Worm (Caenorhabditis elegans) whole organism, mixed stage, embryonic: ENCODE results near the gene Y57G11C.33.

Source experiments
- M03D4.4 ChIP-seq: sonication (generic microtip); optimal IDR thresholded peaks from 2 replicates; lab custom pipeline; 2017; ENCODE audit warnings: mild to moderate bottlenecking, missing genetic modification characterization, missing compliant biosample characterization
- bed-3 ChIP-seq: fragments of 200-800 bp; sonication (Bioruptor generic); optimal IDR thresholded peaks from 3 replicates; lab custom pipeline; 2018; ENCODE audit warnings: mild to moderate bottlenecking, missing genetic modification characterization, moderate library complexity, missing compliant biosample characterization
- blmp-1 ChIP-seq: fragments of 150-350 bp; optimal IDR thresholded peaks from 2 replicates; lab custom pipeline; 2014; ENCODE audit warnings: missing biosample characterization, missing genetic modification characterization
- ceh-39 ChIP-seq: fragments of 150-350 bp; optimal IDR thresholded peaks from 2 replicates; lab custom pipeline; 2014; ENCODE audit warnings: missing biosample characterization, missing genetic modification characterization
- ceh-43 ChIP-seq: fragments of 200-800 bp; sonication (Bioruptor generic); optimal IDR thresholded peaks from 2 replicates; lab custom pipeline; 2018; ENCODE audit warnings: mild to moderate bottlenecking, missing genetic modification characterization, moderate library complexity, missing compliant biosample characterization
- ceh-83 ChIP-seq: fragments of 200-800 bp; sonication (Bioruptor generic); optimal IDR thresholded peaks from 2 replicates; lab custom pipeline; 2018; ENCODE audit warnings: mild to moderate bottlenecking, missing genetic modification characterization, missing compliant biosample characterization
- ces-1 ChIP-seq: fragments of 150-350 bp; optimal IDR thresholded peaks from 2 replicates; lab custom pipeline; 2014; ENCODE audit warnings: missing biosample characterization, missing genetic modification reagents, missing genetic modification characterization
- cnd-1 ChIP-seq: fragments of 200-800 bp; sonication (Bioruptor generic); optimal IDR thresholded peaks from 2 replicates; lab custom pipeline; 2018; ENCODE audit warnings: mild to moderate bottlenecking, missing genetic modification characterization, missing compliant biosample characterization
- drap-1 ChIP-seq: fragments of 200-800 bp; sonication (Bioruptor generic); optimal IDR thresholded peaks from 3 replicates; lab custom pipeline; 2018; ENCODE audit warnings: mild to moderate bottlenecking, missing genetic modification characterization, missing compliant biosample characterization
- elt-1 ChIP-seq: sonication (generic microtip); optimal IDR thresholded peaks from 2 replicates; lab custom pipeline; 2017; ENCODE audit warnings: missing genetic modification characterization, mild to moderate bottlenecking, missing compliant biosample characterization, antibody characterized with exemption, moderate library complexity, borderline replicate concordance; ENCODE audit not compliant: insufficient read depth
- elt-3 ChIP-seq: fragments of 150-350 bp; optimal IDR thresholded peaks from 2 replicates; lab custom pipeline; 2014; ENCODE audit warnings: missing biosample characterization, missing genetic modification characterization
- flh-1 ChIP-seq: fragments of 200-800 bp; sonication (Bioruptor generic); optimal IDR thresholded peaks from 2 replicates; lab custom pipeline; 2018; ENCODE audit warnings: mild to moderate bottlenecking, missing genetic modification characterization, moderate library complexity, missing compliant biosample characterization
- ham-2 ChIP-seq: fragments of 200-800 bp; sonication (Bioruptor generic); optimal IDR thresholded peaks from 2 replicates; lab custom pipeline; 2018; ENCODE audit warnings: mild to moderate bottlenecking, missing genetic modification characterization, missing compliant biosample characterization
- hlh-1 ChIP-seq: fragments of 150-350 bp; optimal IDR thresholded peaks from 2 replicates; lab custom pipeline; 2014; ENCODE audit warnings: missing biosample characterization, missing genetic modification reagents, missing genetic modification characterization
- lin-13 ChIP-seq: fragments of 150-350 bp; optimal IDR thresholded peaks from 2 replicates; lab custom pipeline; 2014; ENCODE audit warnings: missing biosample characterization, missing genetic modification characterization
- lin-32 ChIP-seq: fragments of 200-800 bp; sonication (Bioruptor generic); optimal IDR thresholded peaks from 2 replicates; lab custom pipeline; 2018; ENCODE audit warnings: mild to moderate bottlenecking, missing genetic modification characterization, missing compliant biosample characterization
- lsy-2 ChIP-seq: fragments of 150-350 bp; optimal IDR thresholded peaks from 2 replicates; lab custom pipeline; 2014; ENCODE audit warnings: missing biosample characterization, missing genetic modification characterization
- mab-5 ChIP-seq: fragments of 150-350 bp; optimal IDR thresholded peaks from 2 replicates; lab custom pipeline; 2014; ENCODE audit warnings: missing biosample characterization, missing genetic modification characterization
- mep-1 ChIP-seq: fragments of 150-350 bp; optimal IDR thresholded peaks from 2 replicates; lab custom pipeline; 2017; ENCODE audit warnings: missing biosample characterization, missing genetic modification reagents, missing genetic modification characterization, inconsistent platforms
- nhr-12 ChIP-seq: fragments of 150-350 bp; optimal IDR thresholded peaks from 2 replicates; lab custom pipeline; 2014; ENCODE audit warnings: missing biosample characterization, missing genetic modification characterization
- nhr-2 ChIP-seq: fragments of 150-350 bp; optimal IDR thresholded peaks from 2 replicates; lab custom pipeline; 2014; ENCODE audit warnings: missing biosample characterization, missing genetic modification characterization
- nhr-237 ChIP-seq: fragments of 150-350 bp; optimal IDR thresholded peaks from 2 replicates; lab custom pipeline; 2014; ENCODE audit warnings: missing biosample characterization, missing genetic modification characterization
- nhr-28 ChIP-seq: fragments of 150-350 bp; optimal IDR thresholded peaks from 2 replicates; lab custom pipeline; 2014; ENCODE audit warnings: missing biosample characterization, missing genetic modification characterization
- nhr-76 ChIP-seq: sonication (generic microtip); optimal IDR thresholded peaks from 2 replicates; lab custom pipeline; 2017; ENCODE audit warnings: missing biosample characterization, missing genetic modification characterization
- pha-4 ChIP-seq: fragments of 150-350 bp; optimal IDR thresholded peaks from 2 replicates; lab custom pipeline; 2018; ENCODE audit warnings: missing biosample characterization, missing genetic modification reagents, missing genetic modification characterization
- sem-2 ChIP-seq: fragments of 200-800 bp; sonication (Bioruptor generic); optimal IDR thresholded peaks from 2 replicates; lab custom pipeline; 2018; ENCODE audit warnings: mild to moderate bottlenecking, missing genetic modification characterization, missing compliant biosample characterization
- snpc-4 ChIP-seq: fragments of 150-350 bp; optimal IDR thresholded peaks from 2 replicates; lab custom pipeline; 2014; ENCODE audit warnings: missing biosample characterization, missing genetic modification characterization
- sptf-1 ChIP-seq: sonication (generic microtip); optimal IDR thresholded peaks from 2 replicates; lab custom pipeline; 2017; ENCODE audit warnings: mild to moderate bottlenecking, missing genetic modification characterization, moderate library complexity, missing compliant biosample characterization
- tbx-8 ChIP-seq: fragments of 200-800 bp; sonication (Bioruptor generic); optimal IDR thresholded peaks from 2 replicates; lab custom pipeline; 2018; ENCODE audit warnings: mild to moderate bottlenecking, missing genetic modification characterization, moderate library complexity, missing compliant biosample characterization
- unc-120 ChIP-seq: sonication (generic microtip); optimal IDR thresholded peaks from 2 replicates; lab custom pipeline; 2017; ENCODE audit warnings: missing genetic modification characterization, missing compliant biosample characterization; ENCODE audit not compliant: poor library complexity, severe bottlenecking
- unc-62 ChIP-seq: fragments of 150-350 bp; optimal IDR thresholded peaks from 2 replicates; lab custom pipeline; 2014; ENCODE audit warnings: missing biosample characterization, missing genetic modification reagents, missing genetic modification characterization
- zip-8 ChIP-seq: fragments of 150-350 bp; optimal IDR thresholded peaks from 2 replicates; lab custom pipeline; 2014; ENCODE audit warnings: missing biosample characterization, missing genetic modification characterization
- ztf-11 ChIP-seq: fragments of 150-350 bp; optimal IDR thresholded peaks from 2 replicates; lab custom pipeline; 2014; ENCODE audit warnings: missing biosample characterization, missing genetic modification characterization

Gene Y57G11C.33

ce11 chrIV:14631726-14632125 lies 25.2 kb upstream of the Y57G11C.33 start:
- TF ChIP-seq nhr-2 (tag; lab: Kevin White, UChicago) (no peak), ceh-43 (no peak), ztf-11 (tag; lab: Kevin White, UChicago) (no peak), lin-32 (GFP tag; lab: Kevin White, UChicago) (no peak), sptf-1 (tag; lab: Kevin White, UChicago) (no peak), ceh-39 (tag; lab: Kevin White, UChicago) (no peak), bed-3 (GFP tag; lab: Kevin White, UChicago) (no peak), nhr-28 (tag; lab: Kevin White, UChicago) (no peak), cnd-1 (tag; lab: Kevin White, UChicago) (no peak), nhr-76 (no peak), sem-2 (GFP tag; lab: Kevin White, UChicago) (no peak), lsy-2 (tag; lab: Kevin White, UChicago) (no peak), ham-2 (no peak), unc-120 (no peak), elt-1 (tag; lab: Kevin White, UChicago) (no peak)

- TF ChIP-seq hlh-1 (tag; lab: Kevin White, UChicago), result no peak
- no peak for TF ChIP-seq blmp-1 (tag; lab: Kevin White, UChicago)
- TF ChIP-seq, all 35 proteins: peak for 0
Measured at ce11 chrIV:14632799-14633198, 24.1 kb upstream of the Y57G11C.33 start, which contains the start of gene irld-4. TSS of gene irld-4 (plus strand) at chrIV:14633099.

ce11 chrIV:14634826-14635225 lies 22.1 kb upstream of the Y57G11C.33 start, which contains the start of gene ule-2:
TSS of gene ule-2 (plus strand) at chrIV:14635126.
- TF ChIP-seq lin-32 (GFP tag; lab: Kevin White, UChicago), result no peak
- TF ChIP-seq ces-1, result no peak
- TF ChIP-seq ham-2, result no peak
- TF ChIP-seq sptf-1 (tag; lab: Kevin White, UChicago), result no peak
- no peak for TF ChIP-seq drap-1
- no peak for TF ChIP-seq ceh-39 (tag; lab: Kevin White, UChicago)
- TF ChIP-seq nhr-12 (tag; lab: Kevin White, UChicago), result no peak
- no peak for TF ChIP-seq hlh-1 (tag; lab: Kevin White, UChicago)
- TF ChIP-seq zip-8, result no peak
- no peak for TF ChIP-seq ceh-43
- TF ChIP-seq cnd-1 (tag; lab: Kevin White, UChicago), result no peak
- TF ChIP-seq tbx-8 (GFP tag; lab: Kevin White, UChicago), result no peak
- no peak for TF ChIP-seq lsy-2 (tag; lab: Kevin White, UChicago)
- TF ChIP-seq flh-1, result no peak
- no peak for TF ChIP-seq blmp-1 (tag; lab: Kevin White, UChicago)
- no peak for TF ChIP-seq lin-13 (tag; lab: Kevin White, UChicago)

- TF ChIP-seq pha-4 (no peak), unc-62 (GFP tag; lab: Kevin White, UChicago) (no peak), M03D4.4 (tag; lab: Kevin White, UChicago) (no peak), lsy-2 (tag; lab: Kevin White, UChicago) (no peak), hlh-1 (tag; lab: Kevin White, UChicago) (no peak), nhr-76 (no peak), ham-2 (no peak), zip-8 (no peak), blmp-1 (tag; lab: Kevin White, UChicago) (no peak), sem-2 (GFP tag; lab: Kevin White, UChicago) (no peak)
Measured at ce11 chrIV:14637413-14637812, 19.5 kb upstream of the Y57G11C.33 start, which contains the start of gene srlf-27. TSS of gene srlf-27 (plus strand) at chrIV:14637713.

- TF ChIP-seq hlh-1 (tag; lab: Kevin White, UChicago) (no peak), zip-8 (no peak), ceh-39 (tag; lab: Kevin White, UChicago) (no peak), nhr-12 (tag; lab: Kevin White, UChicago) (no peak), snpc-4 (tag; lab: Kevin White, UChicago) (no peak), nhr-2 (tag; lab: Kevin White, UChicago) (no peak), lin-32 (GFP tag; lab: Kevin White, UChicago) (no peak), nhr-237 (tag; lab: Kevin White, UChicago) (no peak), unc-62 (GFP tag; lab: Kevin White, UChicago) (no peak), elt-1 (tag; lab: Kevin White, UChicago) (no peak), lin-13 (tag; lab: Kevin White, UChicago) (no peak), cnd-1 (tag; lab: Kevin White, UChicago) (no peak), ceh-83 (GFP tag; lab: Kevin White, UChicago) (no peak), pha-4 (no peak), elt-3 (tag; lab: Kevin White, UChicago) (no peak), mab-5 (tag; lab: Kevin White, UChicago) (no peak), drap-1 (no peak), unc-120 (no peak), mep-1 (tag; lab: Kevin White, UChicago) (no peak)
Measured at ce11 chrIV:14653066-14653465, 3.8 kb upstream of the Y57G11C.33 start, which contains the start of gene talp-3. TSS of gene talp-3 (minus strand) at chrIV:14653380.
